Worm (Caenorhabditis elegans): ENCODE measurements around the gene unc-42.

The unc-42 gene

DNA sequence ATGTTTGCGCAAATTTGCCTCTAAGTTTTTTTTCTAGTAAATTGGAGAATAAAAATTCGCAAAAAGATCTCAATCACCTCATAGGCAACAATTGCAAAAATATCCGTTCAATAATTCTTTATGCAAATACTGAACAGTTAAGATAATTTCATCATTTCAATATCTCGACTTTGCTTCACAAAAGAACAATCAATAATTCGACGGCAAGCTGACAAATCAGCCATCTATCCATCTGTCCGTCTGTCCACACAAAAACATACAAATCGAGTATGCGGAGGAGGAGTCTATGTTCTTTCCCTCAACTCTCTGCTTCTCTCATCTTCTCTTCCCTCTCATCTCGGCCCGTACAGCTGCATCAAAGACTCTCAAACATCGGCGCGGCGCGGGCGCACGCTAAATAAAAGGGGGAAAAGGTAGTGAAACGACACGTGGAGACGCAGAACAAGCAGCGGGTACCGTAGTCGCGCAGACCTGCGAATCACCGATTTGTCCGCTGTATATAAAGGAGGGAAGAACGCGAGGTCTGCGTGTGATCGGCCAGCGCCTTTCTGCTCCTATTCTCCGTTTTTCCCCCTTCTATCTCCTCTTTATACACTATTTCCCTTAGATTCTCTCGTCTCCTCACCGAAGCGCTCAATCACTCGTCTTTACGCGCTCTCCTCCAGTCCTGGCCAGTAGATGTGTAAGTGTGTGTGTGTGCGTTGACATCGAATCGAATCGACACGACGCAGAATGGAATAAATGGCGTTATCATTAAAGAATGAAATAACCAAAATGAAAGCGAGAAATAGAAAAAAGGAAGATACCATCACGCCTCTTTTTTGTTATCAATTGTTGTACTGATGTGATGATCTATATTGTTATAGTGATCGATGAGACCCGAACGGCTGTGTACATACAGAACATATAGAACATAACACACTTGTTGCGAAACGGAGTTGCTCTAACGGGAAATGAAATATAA, 38.2 kb downstream of the unc-42 start (continued):
- TF ChIP-seq C38D4.7 (GFP tag; optimal IDR thresholded peaks at IDR 0.05) (no peak), pag-3 (tag; optimal IDR thresholded peaks at IDR 0.05; ENCODE audit: borderline replicate concordance) (peak; percentile 55), pros-1 (tag; optimal IDR thresholded peaks at IDR 0.05) (peak; percentile 95), Y22D7AL.16 (tag; optimal IDR thresholded peaks at IDR 0.05) (no peak), ahr-1 (tag; optimal IDR thresholded peaks at IDR 0.05) (peak; percentile 70), syd-9 (tag; optimal IDR thresholded peaks at IDR 0.05) (peak; percentile 76), unc-86 (tag; optimal IDR thresholded peaks at IDR 0.05) (peak; percentile 42), eyg-1 (tag; optimal IDR thresholded peaks at IDR 0.05) (peak; percentile 72), odd-2 (tag; optimal IDR thresholded peaks at IDR 0.05) (no peak), hlh-13 (GFP tag; optimal IDR thresholded peaks at IDR 0.05) (no peak), K02D7.2 (tag; optimal IDR thresholded peaks at IDR 0.05) (no peak), elt-4 (tag; optimal IDR thresholded peaks at IDR 0.05) (no peak), unc-42 (tag; optimal IDR thresholded peaks at IDR 0.05) (peak; percentile 69), hlh-30 (tag; optimal IDR thresholded peaks at IDR 0.05; ENCODE audit: insufficient read depth) (peak; percentile 91), F13H6.1 (tag; optimal IDR thresholded peaks at IDR 0.05) (peak; percentile 94), pha-2 (tag; optimal IDR thresholded peaks at IDR 0.05) (peak; percentile 73), ceh-9 (tag; optimal IDR thresholded peaks at IDR 0.05) (no peak), ceh-22 (tag; optimal IDR thresholded peaks at IDR 0.05) (peak; percentile 75), sox-2 (GFP tag; IDR thresholded peaks at IDR 0.05) (peak; percentile 58)

DNA sequence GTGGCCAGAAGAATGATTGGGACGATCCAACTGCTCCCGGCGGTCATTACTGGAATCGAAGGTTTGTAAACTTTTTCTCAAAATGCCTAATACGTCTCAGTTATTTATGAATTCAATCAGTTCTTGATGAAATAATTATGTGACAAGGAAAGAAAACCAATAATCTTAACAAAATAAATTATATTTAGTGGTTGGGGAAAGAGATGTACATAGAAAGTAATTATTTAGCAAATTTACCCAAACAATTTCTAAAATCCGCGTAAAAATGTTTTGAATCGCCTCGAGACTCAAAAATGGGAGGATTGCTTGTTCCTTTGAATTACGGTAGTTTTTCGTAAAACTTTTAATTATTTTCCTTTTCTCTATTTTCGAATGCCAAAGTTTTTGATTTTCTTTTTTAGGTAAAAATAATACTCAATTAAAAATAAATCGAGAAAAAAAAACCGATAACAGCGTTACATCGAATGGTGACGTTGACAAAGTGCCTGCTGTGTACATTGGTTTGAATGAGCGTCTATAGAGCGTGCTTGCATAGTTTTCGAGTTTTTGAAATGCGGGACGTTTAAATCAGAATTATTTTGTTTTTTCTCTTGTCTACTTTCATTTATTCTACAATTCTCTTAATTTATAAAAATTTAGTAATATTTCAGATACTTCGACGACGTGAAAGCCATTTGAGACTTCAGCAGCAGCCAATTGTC, 39.6 kb downstream of the unc-42 start, which contains the start of the genes aagr-3 and drap-1:
Gene aagr-3, minus strand, starts transcription at position 51 of the 701 bp plus-strand sequence.
Gene drap-1, plus strand, starts transcription at position 645 of the 701 bp plus-strand sequence.
- no peak for TF ChIP-seq fkh-6 (tag; optimal IDR thresholded peaks at IDR 0.05)
- no peak for TF ChIP-seq hlh-15 (tag; optimal IDR thresholded peaks at IDR 0.05)
- peak; percentile 14 for TF ChIP-seq elt-2 (tag; optimal IDR thresholded peaks at IDR 0.05)
- TF ChIP-seq madf-2 (tag; optimal IDR thresholded peaks at IDR 0.05), result no peak
- TF ChIP-seq ceh-14 (tag; optimal IDR thresholded peaks at IDR 0.05), result no peak
- TF ChIP-seq ceh-31 (tag; optimal IDR thresholded peaks at IDR 0.05), result peak; percentile 2
- TF ChIP-seq nfya-1 (tag; optimal IDR thresholded peaks at IDR 0.05), result peak; percentile 45
- TF ChIP-seq npax-4 (tag; optimal IDR thresholded peaks at IDR 0.05), result no peak

DNA sequence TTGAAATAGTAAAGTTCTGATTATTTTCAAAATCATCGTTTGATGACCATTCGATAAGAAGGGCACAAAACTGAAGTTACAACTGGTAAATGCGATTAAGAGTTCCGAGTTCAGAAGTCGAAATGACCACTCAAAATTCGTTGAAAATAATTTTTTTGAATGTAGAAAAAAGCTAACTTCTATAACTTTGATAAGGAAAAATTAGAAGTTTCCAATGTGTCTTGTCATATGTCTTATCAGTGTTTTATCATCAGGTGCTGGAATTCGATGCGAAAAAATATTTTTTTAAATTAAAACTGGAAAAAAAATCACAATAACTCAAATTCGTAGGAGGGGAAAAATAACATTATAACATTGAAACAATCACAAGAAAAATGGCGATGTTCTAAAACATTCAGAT, 43.5 kb downstream of the unc-42 start:
- TF ChIP-seq sox-4 (tag; optimal IDR thresholded peaks at IDR 0.05) (no peak), fax-1 (tag; optimal IDR thresholded peaks at IDR 0.05) (no peak), pqm-1 (tag; optimal IDR thresholded peaks at IDR 0.05) (no peak), ceh-19 (GFP tag; optimal IDR thresholded peaks at IDR 0.05) (no peak), Y22D7AL.16 (tag; optimal IDR thresholded peaks at IDR 0.05) (no peak), ceh-18 (tag; optimal IDR thresholded peaks at IDR 0.05) (no peak), ceh-34 (tag; optimal IDR thresholded peaks at IDR 0.05) (no peak), gmeb-2 (tag; optimal IDR thresholded peaks at IDR 0.05) (no peak), elt-2 (tag; optimal IDR thresholded peaks at IDR 0.05) (no peak), K09A11.1 (tag; optimal IDR thresholded peaks at IDR 0.05; ENCODE audit: insufficient read depth) (no peak), npax-4 (tag; optimal IDR thresholded peaks at IDR 0.05) (no peak), hlh-15 (tag; optimal IDR thresholded peaks at IDR 0.05) (no peak), madf-2 (tag; optimal IDR thresholded peaks at IDR 0.05) (no peak), ceh-24 (tag; optimal IDR thresholded peaks at IDR 0.05) (no peak), C38D4.7 (GFP tag; optimal IDR thresholded peaks at IDR 0.05) (no peak), ceh-22 (tag; optimal IDR thresholded peaks at IDR 0.05) (no peak), nfya-1 (tag; optimal IDR thresholded peaks at IDR 0.05) (no peak), elt-4 (tag; optimal IDR thresholded peaks at IDR 0.05) (no peak), hlh-6 (tag; optimal IDR thresholded peaks at IDR 0.05) (no peak), ceh-45 (GFP tag; IDR thresholded peaks at IDR 0.05) (no peak)
